Fruit fly (Drosophila melanogaster): Measurements from ENCODE around the gene Nlp.
A peak's percentile ranks its signal among the peaks of the same experiment; 100 is the strongest.

Gene Nlp

DNA sequence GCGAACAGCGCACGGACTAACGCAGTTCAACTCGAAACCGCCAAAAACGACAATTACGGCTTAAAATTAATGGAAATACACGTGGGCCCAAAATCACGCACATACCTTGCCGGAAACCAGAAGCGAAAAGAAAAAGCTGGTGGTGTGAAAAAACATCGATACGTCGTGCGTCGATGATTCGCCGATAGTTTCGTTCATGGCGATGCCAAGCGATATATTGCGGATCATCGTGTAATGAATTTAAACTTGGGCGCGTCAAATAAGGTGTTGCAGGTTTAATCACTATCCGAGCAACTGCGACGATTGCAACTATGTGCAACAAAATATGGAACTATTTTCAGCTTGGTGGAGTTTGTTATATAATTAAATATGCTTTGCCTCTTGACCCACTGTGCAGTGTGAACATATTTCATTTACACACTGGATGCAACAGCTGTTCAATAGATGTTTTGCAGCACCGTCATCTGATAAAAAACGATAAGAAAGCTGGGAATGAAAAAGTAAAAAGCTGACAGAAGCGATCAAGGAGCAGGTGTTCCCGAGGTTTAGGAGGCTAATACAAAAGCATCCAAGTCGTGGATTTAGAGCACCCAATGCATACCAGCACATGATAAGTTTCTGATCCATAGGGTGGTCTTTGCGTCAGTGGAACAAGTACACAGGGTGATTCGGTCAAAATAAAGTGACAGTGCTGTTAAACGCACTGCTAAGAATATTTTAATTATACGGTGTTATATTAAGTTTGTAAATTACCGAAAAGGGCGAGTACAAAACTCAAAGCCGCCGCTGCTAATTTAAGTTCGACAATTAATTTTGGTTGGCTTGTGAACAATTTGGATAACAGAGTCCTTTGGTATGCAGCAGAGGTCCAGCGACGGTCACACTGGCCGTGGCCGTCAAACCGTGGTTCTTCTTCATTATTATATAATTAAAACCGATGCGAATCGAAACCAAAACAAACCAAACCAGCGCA, 41.7 kb downstream of the Nlp start, which contains the start of the genes RpL32 and CG7943 (continued):
- TF ChIP-seq emc (GFP tag; optimal IDR thresholded peaks at IDR 0.05) (peak; percentile 94), tio (GFP tag; optimal IDR thresholded peaks at IDR 0.05) (no peak), ttk (GFP tag; IDR thresholded peaks at IDR 0.05) (peak; percentile 88), unpg (GFP tag; optimal IDR thresholded peaks at IDR 0.05) (peak; percentile 91), CG7928 (GFP tag; optimal IDR thresholded peaks at IDR 0.05) (peak; percentile 77), CG18764 (GFP tag; optimal IDR thresholded peaks at IDR 0.05) (peak; percentile 94), fru (optimal IDR thresholded peaks at IDR 0.05) (no peak), jumu (GFP tag; optimal IDR thresholded peaks at IDR 0.05) (peak; percentile 97), CG8388 (GFP tag; optimal IDR thresholded peaks at IDR 0.05) (peak; percentile 82), CG2120 (GFP tag; optimal IDR thresholded peaks at IDR 0.05) (peak; percentile 92), CG34376 (GFP tag; optimal IDR thresholded peaks at IDR 0.05) (peak; percentile 99), NC2α (GFP tag; optimal IDR thresholded peaks at IDR 0.05) (peak; percentile 74), Camta (GFP tag; optimal IDR thresholded peaks at IDR 0.05) (peak; percentile 98), dmrt99B (tag; optimal IDR thresholded peaks at IDR 0.05) (peak; percentile 82), chn (GFP tag; optimal IDR thresholded peaks at IDR 0.05) (peak; percentile 90), lbe (GFP tag; optimal IDR thresholded peaks at IDR 0.05) (peak; percentile 95), Mrtf (GFP tag; IDR thresholded peaks at IDR 0.05) (peak; percentile 85), CG9817 (tag; optimal IDR thresholded peaks at IDR 0.05) (peak; percentile 93), onecut (GFP tag; IDR thresholded peaks at IDR 0.05) (peak; percentile 90), Sox100B (GFP tag; optimal IDR thresholded peaks at IDR 0.05) (peak; percentile 92), CG10431 (GFP tag; optimal IDR thresholded peaks at IDR 0.05) (peak; percentile 78), fd3F (GFP tag; optimal IDR thresholded peaks at IDR 0.05) (peak; percentile 85), H2.0 (GFP tag; IDR thresholded peaks at IDR 0.05) (peak; percentile 83), CG16863 (GFP tag; optimal IDR thresholded peaks at IDR 0.05) (peak; percentile 86), ATbp (GFP tag; optimal IDR thresholded peaks at IDR 0.05) (peak; percentile 83), gsb (GFP tag; IDR thresholded peaks at IDR 0.05) (peak; percentile 92), CG11504 (tag; optimal IDR thresholded peaks at IDR 0.05) (peak; percentile 90), ap (GFP tag; IDR thresholded peaks at IDR 0.05) (peak; percentile 92), CG15514 (GFP tag; optimal IDR thresholded peaks at IDR 0.05) (peak; percentile 94), CG31224 (GFP tag; IDR thresholded peaks at IDR 0.05) (peak; percentile 90), cwo (GFP tag; optimal IDR thresholded peaks at IDR 0.05) (peak; percentile 82), slbo (GFP tag; IDR thresholded peaks at IDR 0.05) (peak; percentile 95), ase (GFP tag; IDR thresholded peaks at IDR 0.05) (peak; percentile 94), HLH54F (GFP tag; optimal IDR thresholded peaks at IDR 0.05) (peak; percentile 90), CG2712 (tag; optimal IDR thresholded peaks at IDR 0.05) (peak; percentile 92), Bgb (GFP tag; IDR thresholded peaks at IDR 0.05; ENCODE audit: partially characterized antibody) (peak; percentile 100), pfk (GFP tag; optimal IDR thresholded peaks at IDR 0.05) (peak; percentile 80), TFAM (GFP tag; optimal IDR thresholded peaks at IDR 0.05) (peak; percentile 85), Ets65A (GFP tag) (peak; percentile 99), btn (GFP tag; optimal IDR thresholded peaks at IDR 0.05) (peak; percentile 74), B-H1 (GFP tag; IDR thresholded peaks at IDR 0.05) (peak; percentile 90), unc-4 (GFP tag; IDR thresholded peaks at IDR 0.05; ENCODE audit: partially characterized antibody) (peak; percentile 99), en (GFP tag; optimal IDR thresholded peaks at IDR 0.05) (peak; percentile 90), CG17385 (GFP tag; optimal IDR thresholded peaks at IDR 0.05) (peak; percentile 86), br (optimal IDR thresholded peaks at IDR 0.05) (no peak), CG13287 (GFP tag; IDR thresholded peaks at IDR 0.05; ENCODE audit: partially characterized antibody) (peak; percentile 100), CG1603 (tag; optimal IDR thresholded peaks at IDR 0.05) (peak; percentile 96), wek (GFP tag; optimal IDR thresholded peaks at IDR 0.05) (peak; percentile 82), fd102C (GFP tag; optimal IDR thresholded peaks at IDR 0.05) (peak; percentile 81)

Measured in whole organism, embryonic.